Fruit fly (Drosophila melanogaster) whole organism, prepupa: Measurements from ENCODE around the gene Cp18.

Experiments used
- Blimp-1 ChIP-seq: fragments of 200-800 bp; sonication (Bioruptor generic); optimal IDR thresholded peaks from 3 replicates; lab custom pipeline; 2017; ENCODE audit warnings: missing biosample characterization, missing genetic modification characterization, mild to moderate bottlenecking, moderate library complexity, missing genetic modification reagents
- CG10631 ChIP-seq: fragments of 200-800 bp; sonication (Bioruptor generic); optimal IDR thresholded peaks from 2 replicates; lab custom pipeline; 2016; ENCODE audit warnings: missing biosample characterization, missing genetic modification characterization
- CG11294 ChIP-seq: fragments of 200-800 bp; sonication (Bioruptor generic); IDR thresholded peaks from 2 replicates; pipeline ENCODE4 v1.3.6; 2022; ENCODE audit warnings: missing biosample characterization, missing genetic modification characterization
- CG11902 ChIP-seq: fragments of 200-800 bp; sonication (Bioruptor generic); optimal IDR thresholded peaks from 3 replicates; lab custom pipeline; 2016; ENCODE audit warnings: missing biosample characterization, missing genetic modification characterization
- CG1621 ChIP-seq: fragments of 200-800 bp; sonication (Bioruptor generic); optimal IDR thresholded peaks from 3 replicates; lab custom pipeline; 2018; ENCODE audit warnings: missing biosample characterization, mild to moderate bottlenecking, missing genetic modification characterization
- CG16779 ChIP-seq: fragments of 200-800 bp; sonication (Bioruptor generic); optimal IDR thresholded peaks from 3 replicates; lab custom pipeline; 2017; ENCODE audit warnings: missing biosample characterization, mild to moderate bottlenecking, missing genetic modification characterization
- CG3032 ChIP-seq: fragments of 200-800 bp; optimal IDR thresholded peaks from 2 replicates; lab custom pipeline; 2019; ENCODE audit warnings: missing biosample characterization, mild to moderate bottlenecking, missing genetic modification characterization, moderate library complexity
- CG32006 ChIP-seq: fragments of 200-800 bp; sonication (Bioruptor generic); optimal IDR thresholded peaks from 3 replicates; lab custom pipeline; 2017; ENCODE audit warnings: missing biosample characterization, mild to moderate bottlenecking, missing genetic modification characterization
- CG34406 ChIP-seq: fragments of 200-800 bp; sonication (Bioruptor generic); optimal IDR thresholded peaks from 3 replicates; lab custom pipeline; 2016; ENCODE audit warnings: missing biosample characterization, missing genetic modification characterization
- CG3919 ChIP-seq: fragments of 200-800 bp; sonication (Bioruptor generic); optimal IDR thresholded peaks from 3 replicates; lab custom pipeline; 2016; ENCODE audit warnings: missing biosample characterization, missing genetic modification characterization
- CG4318 ChIP-seq: fragments of 200-800 bp; sonication (Bioruptor generic); optimal IDR thresholded peaks from 3 replicates; lab custom pipeline; 2017; ENCODE audit warnings: missing biosample characterization, mild to moderate bottlenecking, missing genetic modification characterization
- CG6163 ChIP-seq: fragments of 200-800 bp; sonication (Bioruptor generic); IDR thresholded peaks from 3 replicates; pipeline ENCODE4 v1.3.6; 2022; ENCODE audit warnings: missing biosample characterization, missing genetic modification characterization
- CG6276 ChIP-seq: fragments of 200-800 bp; sonication (Bioruptor generic); optimal IDR thresholded peaks from 2 replicates; lab custom pipeline; 2017; ENCODE audit warnings: missing biosample characterization, mild to moderate bottlenecking, missing genetic modification characterization
- CG6854 ChIP-seq: fragments of 200-800 bp; sonication (Bioruptor generic); optimal IDR thresholded peaks from 2 replicates; lab custom pipeline; 2017; ENCODE audit warnings: missing biosample characterization, mild to moderate bottlenecking, missing genetic modification characterization
- CG7368 ChIP-seq: fragments of 200-800 bp; sonication (Bioruptor generic); optimal IDR thresholded peaks from 3 replicates; lab custom pipeline; 2016; ENCODE audit warnings: missing biosample characterization, missing genetic modification characterization
- CG8119 ChIP-seq: fragments of 200-800 bp; sonication (Bioruptor generic); IDR thresholded peaks from 3 replicates; pipeline ENCODE4 v1.3.6; 2022; ENCODE audit warnings: missing biosample characterization, missing genetic modification characterization
- CG8319 ChIP-seq: fragments of 200-800 bp; sonication (Bioruptor generic); optimal IDR thresholded peaks from 3 replicates; lab custom pipeline; 2016; ENCODE audit warnings: missing biosample characterization, missing genetic modification characterization
- CG8632 ChIP-seq: fragments of 200-800 bp; sonication (Bioruptor generic); optimal IDR thresholded peaks from 3 replicates; lab custom pipeline; 2016; ENCODE audit warnings: missing biosample characterization, missing genetic modification characterization
- Eip75B ChIP-seq: fragments of 200-800 bp; sonication (Bioruptor generic); optimal IDR thresholded peaks from 3 replicates; lab custom pipeline; 2016; ENCODE audit warnings: missing biosample characterization, missing genetic modification characterization
- Eip78C ChIP-seq: fragments of 200-800 bp; sonication (Bioruptor generic); peaks from one replicate; lab custom pipeline; 2016; ENCODE audit warnings: missing biosample characterization, missing genetic modification characterization
- Eip93F ChIP-seq: fragments of 200-800 bp; sonication (Bioruptor generic); optimal IDR thresholded peaks from 2 replicates; lab custom pipeline; 2016; ENCODE audit warnings: missing biosample characterization, mild to moderate bottlenecking, missing genetic modification characterization
- Ets21C ChIP-seq: fragments of 200-800 bp; sonication (Bioruptor generic); optimal IDR thresholded peaks from 3 replicates; lab custom pipeline; 2016; ENCODE audit warnings: missing biosample characterization, missing genetic modification characterization
- Ets96B ChIP-seq: fragments of 200-800 bp; optimal IDR thresholded peaks from 2 replicates; lab custom pipeline; 2019; ENCODE audit warnings: missing biosample characterization, mild to moderate bottlenecking, missing genetic modification characterization, moderate library complexity
- Gug ChIP-seq: fragments of 200-800 bp; sonication (Bioruptor generic); IDR thresholded peaks from 2 replicates; pipeline ENCODE4 v1.3.6; 2022; ENCODE audit warnings: missing biosample characterization, missing genetic modification characterization
- Hr39 ChIP-seq: fragments of 200-800 bp; sonication (Bioruptor generic); optimal IDR thresholded peaks from 2 replicates; lab custom pipeline; 2016; ENCODE audit warnings: missing biosample characterization, missing genetic modification characterization
- Hr4 ChIP-seq: fragments of 200-800 bp; sonication (Bioruptor generic); optimal IDR thresholded peaks from 3 replicates; lab custom pipeline; 2016; ENCODE audit warnings: missing biosample characterization, missing genetic modification characterization
- Met ChIP-seq: fragments of 200-800 bp; sonication (Bioruptor generic); optimal IDR thresholded peaks from 3 replicates; lab custom pipeline; 2016; ENCODE audit warnings: missing biosample characterization, missing genetic modification characterization
- OdsH ChIP-seq: fragments of 200-800 bp; sonication (Bioruptor generic); optimal IDR thresholded peaks from 3 replicates; lab custom pipeline; 2016; ENCODE audit warnings: missing biosample characterization, missing genetic modification characterization
- Smox ChIP-seq: fragments of 200-800 bp; sonication (Bioruptor generic); optimal IDR thresholded peaks from 3 replicates; lab custom pipeline; 2016; ENCODE audit warnings: missing biosample characterization, missing genetic modification characterization
- Sox102F ChIP-seq: fragments of 200-800 bp; sonication (Bioruptor generic); optimal IDR thresholded peaks from 2 replicates; lab custom pipeline; 2016; ENCODE audit warnings: missing biosample characterization, mild to moderate bottlenecking, missing genetic modification characterization
- Sox14 ChIP-seq: fragments of 200-800 bp; sonication (Bioruptor generic); optimal IDR thresholded peaks from 3 replicates; lab custom pipeline; 2016; ENCODE audit warnings: missing biosample characterization, missing genetic modification characterization
- Sox15 ChIP-seq: fragments of 200-800 bp; sonication (Bioruptor generic); optimal IDR thresholded peaks from 3 replicates; lab custom pipeline; 2016; ENCODE audit warnings: missing biosample characterization, missing genetic modification characterization
- achi ChIP-seq: fragments of 200-800 bp; sonication (Bioruptor generic); optimal IDR thresholded peaks from 3 replicates; lab custom pipeline; 2016; ENCODE audit warnings: missing biosample characterization, missing genetic modification characterization
- acj6 ChIP-seq: fragments of 200-800 bp; sonication (Bioruptor generic); optimal IDR thresholded peaks from 3 replicates; lab custom pipeline; 2016; ENCODE audit warnings: missing biosample characterization, missing genetic modification characterization
- cyc ChIP-seq: fragments of 200-800 bp; sonication (Bioruptor generic); optimal IDR thresholded peaks from 3 replicates; lab custom pipeline; 2016; ENCODE audit warnings: missing biosample characterization, missing genetic modification characterization
- dac ChIP-seq: fragments of 200-800 bp; sonication (Bioruptor generic); optimal IDR thresholded peaks from 2 replicates; lab custom pipeline; 2017; ENCODE audit warnings: missing biosample characterization, mild to moderate bottlenecking, missing genetic modification characterization
- dsx ChIP-seq: fragments of 200-800 bp; optimal IDR thresholded peaks from 3 replicates; lab custom pipeline; 2019; ENCODE audit warnings: missing biosample characterization, mild to moderate bottlenecking, missing genetic modification characterization, moderate library complexity; ENCODE audit not compliant: poor library complexity, severe bottlenecking
- esn ChIP-seq: fragments of 200-800 bp; sonication (Bioruptor generic); optimal IDR thresholded peaks from 2 replicates; lab custom pipeline; 2016; ENCODE audit warnings: missing biosample characterization, mild to moderate bottlenecking, missing genetic modification characterization, moderate library complexity
- fkh ChIP-seq: fragments of 200-800 bp; sonication (Bioruptor generic); optimal IDR thresholded peaks from 3 replicates; lab custom pipeline; 2017; ENCODE audit warnings: missing biosample characterization, mild to moderate bottlenecking, missing genetic modification characterization, moderate library complexity
- net ChIP-seq: fragments of 200-800 bp; sonication (Bioruptor generic); optimal IDR thresholded peaks from 3 replicates; lab custom pipeline; 2016; ENCODE audit warnings: missing biosample characterization, missing genetic modification characterization
- pdm3 ChIP-seq: fragments of 200-800 bp; sonication (Bioruptor generic); optimal IDR thresholded peaks from 3 replicates; lab custom pipeline; 2016; ENCODE audit warnings: missing biosample characterization, missing genetic modification characterization
- spab ChIP-seq: fragments of 200-800 bp; sonication (Bioruptor generic); optimal IDR thresholded peaks from 2 replicates; lab custom pipeline; 2017; ENCODE audit warnings: missing biosample characterization, mild to moderate bottlenecking, missing genetic modification characterization, missing genetic modification reagents
- ss ChIP-seq, 2 experiments: fragments of 200-800 bp; sonication (Bioruptor generic); optimal IDR thresholded peaks; 2 replicates in 1 of 2; 3 replicates in 1 of 2; lab custom pipeline; 2017 to 2018; ENCODE audit warnings: mild to moderate bottlenecking in 2 of 2, missing biosample characterization in 2 of 2, missing genetic modification characterization in 2 of 2, moderate library complexity in 1 of 2
- svp ChIP-seq: fragments of 200-800 bp; sonication (Bioruptor generic); peaks from one replicate; lab custom pipeline; 2016; ENCODE audit warnings: missing biosample characterization, missing genetic modification characterization
- topi ChIP-seq: fragments of 200-800 bp; sonication (Bioruptor generic); optimal IDR thresholded peaks from 3 replicates; lab custom pipeline; 2016; ENCODE audit warnings: missing biosample characterization, missing genetic modification characterization
- vri ChIP-seq: fragments of 200-800 bp; sonication (Bioruptor generic); optimal IDR thresholded peaks from 3 replicates; lab custom pipeline; 2016; ENCODE audit warnings: missing biosample characterization, mild to moderate bottlenecking, missing genetic modification characterization

Gene Cp18

DNA sequence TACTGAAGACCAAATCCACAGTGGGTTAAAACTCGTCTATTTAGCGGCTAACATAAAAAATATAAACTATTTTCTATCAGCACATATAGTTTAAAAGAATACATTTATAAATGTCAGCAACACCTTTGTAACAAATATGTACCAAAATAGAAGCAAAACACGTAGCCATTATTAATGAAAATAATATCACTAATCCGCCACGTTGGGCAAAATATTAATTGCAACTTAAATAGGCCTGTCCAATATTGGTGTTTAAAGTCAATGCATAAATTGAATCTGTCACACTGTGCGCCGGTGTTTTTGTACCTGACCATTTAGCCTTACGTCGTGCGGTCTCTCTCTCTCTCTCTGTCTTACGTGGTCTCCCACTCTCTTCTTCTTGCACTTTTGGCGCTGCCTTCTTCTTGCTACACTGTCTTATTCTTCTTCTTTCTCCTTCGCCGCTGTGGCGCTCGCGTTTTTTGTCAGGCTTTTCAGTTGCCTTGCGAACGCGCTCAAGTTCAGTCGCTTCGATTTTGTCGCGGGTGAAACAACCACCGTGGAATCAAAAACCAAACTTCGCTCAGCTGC is 39.5 kb downstream of the Cp18 start (continued):
- peak; percentile 99 for TF ChIP-seq Sox15 (GFP tag; lab: Kevin White, UChicago)
- TF ChIP-seq OdsH (GFP tag; lab: Kevin White, UChicago) = peak; percentile 99
- peak; percentile 94 for TF ChIP-seq Blimp-1
- TF ChIP-seq Met = peak; percentile 99
- peak; percentile 55 for TF ChIP-seq dsx (GFP tag; lab: Kevin White, UChicago)
- peak; percentile 97 for TF ChIP-seq CG32006 (GFP tag; lab: Kevin White, UChicago)
- peak; percentile 95 for TF ChIP-seq CG4318 (GFP tag; lab: Kevin White, UChicago)
- TF ChIP-seq achi (GFP tag; lab: Kevin White, UChicago) = peak; percentile 96
- peak; percentile 99 for TF ChIP-seq esn
- TF ChIP-seq CG8632 (GFP tag; lab: Kevin White, UChicago) = peak; percentile 98
- peak; percentile 99 for TF ChIP-seq Hr39
- TF ChIP-seq CG3032 = peak; percentile 99
- peak; percentile 90 for TF ChIP-seq Eip93F (GFP tag; lab: Kevin White, UChicago)
- peak; percentile 95 for TF ChIP-seq CG8119 (GFP tag; lab: Robert Waterston, UW)
- TF ChIP-seq Ets21C = peak; percentile 98
- TF ChIP-seq CG6163 (GFP tag; lab: Robert Waterston, UW) = peak; percentile 94
- TF ChIP-seq CG11902 = peak; percentile 98
- TF ChIP-seq CG1621 (tag; lab: Kevin White, UChicago) = peak; percentile 98
- peak; percentile 94 for TF ChIP-seq spab (GFP tag; lab: Kevin White, UChicago)
- TF ChIP-seq Gug (GFP tag; lab: Robert Waterston, UW) = peak; percentile 97
- peak; percentile 96 for TF ChIP-seq dac (GFP tag; lab: Kevin White, UChicago)
- TF ChIP-seq CG8319 (GFP tag; lab: Kevin White, UChicago) = peak; percentile 94
- TF ChIP-seq CG3919 (GFP tag; lab: Kevin White, UChicago) = peak; percentile 94
- peak; percentile 98 for TF ChIP-seq topi (GFP tag; lab: Kevin White, UChicago)
- peak; percentile 99 for TF ChIP-seq Smox (GFP tag; lab: Kevin White, UChicago)
- peak; percentile 98 for TF ChIP-seq CG10631 (GFP tag; lab: Kevin White, UChicago)
- TF ChIP-seq Sox102F (GFP tag; lab: Kevin White, UChicago) = peak; percentile 98
- peak; percentile 95 for TF ChIP-seq Ets96B
- peak; percentile 99 for TF ChIP-seq Sox14 (GFP tag; lab: Kevin White, UChicago)
- TF ChIP-seq pdm3 (GFP tag; lab: Kevin White, UChicago) = peak; percentile 97
- TF ChIP-seq CG7368 (GFP tag; lab: Kevin White, UChicago) = peak; percentile 97
- TF ChIP-seq CG6854 (GFP tag; lab: Kevin White, UChicago) = peak; percentile 96
- peak; percentile 72 for TF ChIP-seq fkh (GFP tag; lab: Kevin White, UChicago)
- peak; percentile 99 for TF ChIP-seq Eip78C (GFP tag; lab: Kevin White, UChicago)
- TF ChIP-seq cyc (GFP tag; lab: Kevin White, UChicago) = peak; percentile 99

DNA sequence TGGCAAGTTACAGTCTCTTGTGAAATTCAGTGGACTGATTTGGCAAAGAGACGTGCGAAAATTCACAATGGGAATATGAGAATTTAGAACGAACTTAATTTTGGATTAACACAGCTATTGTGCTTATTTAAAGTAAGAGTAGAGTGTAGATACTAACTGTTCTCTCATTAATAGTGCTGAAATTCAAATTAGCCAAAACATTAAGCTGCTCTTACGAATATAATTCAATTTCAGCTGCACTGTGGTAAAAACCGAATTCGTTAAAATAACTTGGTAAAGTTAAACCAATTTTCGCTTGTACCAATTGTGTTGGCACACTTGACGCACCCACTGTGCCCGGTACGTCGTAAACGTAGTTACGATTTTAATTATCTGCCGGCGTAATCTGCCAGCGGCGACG is 41.3 kb downstream of the Cp18 start:
- TF ChIP-seq topi (GFP tag; lab: Kevin White, UChicago) (peak; percentile 69), net (GFP tag; lab: Kevin White, UChicago) (peak; percentile 79), cyc (GFP tag; lab: Kevin White, UChicago) (peak; percentile 56), achi (GFP tag; lab: Kevin White, UChicago) (peak; percentile 57), spab (GFP tag; lab: Kevin White, UChicago) (peak; percentile 65), CG16779 (tag; lab: Kevin White, UChicago) (peak; percentile 35), Ets21C (peak; percentile 57), Sox102F (GFP tag; lab: Kevin White, UChicago) (peak; percentile 62), Gug (GFP tag; lab: Robert Waterston, UW) (peak; percentile 48; the same call in 1 of the 2 replicates), acj6 (GFP tag; lab: Kevin White, UChicago) (peak; percentile 73), vri (GFP tag; lab: Kevin White, UChicago) (peak; percentile 45), CG1621 (tag; lab: Kevin White, UChicago) (peak; percentile 55), CG6163 (GFP tag; lab: Robert Waterston, UW) (peak; percentile 65), Sox14 (GFP tag; lab: Kevin White, UChicago) (peak; percentile 75), esn (peak; percentile 70), ss (GFP tag; optimal IDR thresholded peaks at IDR 0.05; lab: Kevin White, UChicago) (peak; percentile 35 to 71), Met (peak; percentile 69), CG7368 (GFP tag; lab: Kevin White, UChicago) (peak; percentile 58), CG11294 (peak; percentile 24; the same call in 1 of the 2 replicates), Hr4 (GFP tag; lab: Kevin White, UChicago) (peak; percentile 77), Blimp-1 (peak; percentile 12), Eip75B (GFP tag; lab: Kevin White, UChicago) (peak; percentile 68), CG10631 (GFP tag; lab: Kevin White, UChicago) (peak; percentile 66), CG32006 (GFP tag; lab: Kevin White, UChicago) (peak; percentile 84), dsx (GFP tag; lab: Kevin White, UChicago) (peak; percentile 47), CG34406 (GFP tag; lab: Kevin White, UChicago) (peak; percentile 65), Eip93F (GFP tag; lab: Kevin White, UChicago) (no peak), Smox (GFP tag; lab: Kevin White, UChicago) (peak; percentile 49), CG6276 (GFP tag; lab: Kevin White, UChicago) (peak; percentile 74), svp (GFP tag; lab: Kevin White, UChicago) (peak; percentile 80), Hr39 (peak; percentile 69), CG3919 (GFP tag; lab: Kevin White, UChicago) (peak; percentile 74)
